Fruit fly (Drosophila melanogaster): ENCODE data around the gene CG34238.
A peak's percentile ranks its signal among the peaks of the same experiment; 100 is the strongest.

Gene CG34238

dm6 chr3L:10664511-10665062 is 38.3 kb downstream of the CG34238 start, which contains the start of gene simj:
Gene simj, plus strand, starts transcription at chr3L:10664739.
- TF ChIP-seq CG32121 (GFP tag; IDR thresholded peaks at IDR 0.05), result peak; percentile 71
- TF ChIP-seq Snoo (tag; optimal IDR thresholded peaks at IDR 0.05), result peak; percentile 52
- TF ChIP-seq EcR (GFP tag; optimal IDR thresholded peaks at IDR 0.05), result peak; percentile 22
- TF ChIP-seq Pif1B (GFP tag; optimal IDR thresholded peaks at IDR 0.05), result peak; percentile 34
- peak; percentile 52 for TF ChIP-seq CG15710 (tag; optimal IDR thresholded peaks at IDR 0.05)
- TF ChIP-seq gl (tag; optimal IDR thresholded peaks at IDR 0.05), result peak; percentile 41
- TF ChIP-seq CG4496 (GFP tag; IDR thresholded peaks at IDR 0.05), result peak; percentile 72
- no peak for TF ChIP-seq D1 (tag; optimal IDR thresholded peaks at IDR 0.05)
- 0 out of 2 replicates have a peak, but pooled peaks have one; percentile 35 for TF ChIP-seq rn (GFP tag; IDR thresholded peaks at IDR 0.05)
- TF ChIP-seq CG14655 (GFP tag; optimal IDR thresholded peaks at IDR 0.05), result peak; percentile 16
- TF ChIP-seq CG17806 (tag; optimal IDR thresholded peaks at IDR 0.05), result no peak
- peak; percentile 34 for TF ChIP-seq CG8301 (tag; optimal IDR thresholded peaks at IDR 0.05)
- TF ChIP-seq CG13204 (GFP tag; optimal IDR thresholded peaks at IDR 0.05), result peak; percentile 69
- TF ChIP-seq CG12605 (GFP tag; IDR thresholded peaks at IDR 0.05), result peak; percentile 62; the same call in 1 of the 2 replicates
- peak; percentile 40 for TF ChIP-seq CG8159 (tag; optimal IDR thresholded peaks at IDR 0.05)
- TF ChIP-seq CG34367 (tag; optimal IDR thresholded peaks at IDR 0.05), result peak; percentile 35
- TF ChIP-seq Pif1A (GFP tag; optimal IDR thresholded peaks at IDR 0.05), result peak; percentile 49
- TF ChIP-seq Ets98B (GFP tag; IDR thresholded peaks at IDR 0.05), result peak; percentile 69
- peak; percentile 76 for TF ChIP-seq fd96Ca (GFP tag; IDR thresholded peaks at IDR 0.05)
- TF ChIP-seq CG10348 (GFP tag; IDR thresholded peaks at IDR 0.05), result no peak
- peak; percentile 6 for TF ChIP-seq CG9948 (tag; optimal IDR thresholded peaks at IDR 0.05)

dm6 chr3L:10665433-10666150 is 39.3 kb downstream of the CG34238 start:
- TF ChIP-seq fd96Ca (GFP tag; IDR thresholded peaks at IDR 0.05) (peak; percentile 79), CG8159 (tag; optimal IDR thresholded peaks at IDR 0.05) (peak; percentile 99), CG14655 (GFP tag; optimal IDR thresholded peaks at IDR 0.05) (peak; percentile 99), Snoo (tag; optimal IDR thresholded peaks at IDR 0.05) (peak; percentile 98), rn (GFP tag; IDR thresholded peaks at IDR 0.05) (peak; percentile 93), Pif1A (GFP tag; optimal IDR thresholded peaks at IDR 0.05) (peak; percentile 97), CG13204 (GFP tag; optimal IDR thresholded peaks at IDR 0.05) (peak; percentile 96), CG17806 (tag; optimal IDR thresholded peaks at IDR 0.05) (peak; percentile 99), Pif1B (GFP tag; optimal IDR thresholded peaks at IDR 0.05) (peak; percentile 97), CG10348 (GFP tag; IDR thresholded peaks at IDR 0.05) (peak; percentile 83; the same call in 1 of the 2 replicates), gl (tag; optimal IDR thresholded peaks at IDR 0.05) (peak; percentile 97), CG34367 (tag; optimal IDR thresholded peaks at IDR 0.05) (peak; percentile 98), CG15710 (tag; optimal IDR thresholded peaks at IDR 0.05) (peak; percentile 99), CG32121 (GFP tag; IDR thresholded peaks at IDR 0.05) (peak; percentile 94), CG8301 (tag; optimal IDR thresholded peaks at IDR 0.05) (peak; percentile 99), EcR (GFP tag; optimal IDR thresholded peaks at IDR 0.05) (peak; percentile 68), CG4496 (GFP tag; IDR thresholded peaks at IDR 0.05) (peak; percentile 94), CG12605 (GFP tag; IDR thresholded peaks at IDR 0.05) (peak; percentile 94), D1 (tag; optimal IDR thresholded peaks at IDR 0.05) (peak; percentile 98), Ets98B (GFP tag; IDR thresholded peaks at IDR 0.05) (peak; percentile 91), CG9948 (tag; optimal IDR thresholded peaks at IDR 0.05) (peak; percentile 99)

dm6 chr3L:10666511-10667003 is 40.3 kb downstream of the CG34238 start:
- TF ChIP-seq rn (GFP tag; IDR thresholded peaks at IDR 0.05) (no peak), CG10348 (GFP tag; IDR thresholded peaks at IDR 0.05) (0 out of 2 replicates have a peak, but pooled peaks have one; percentile 7), CG8159 (tag; optimal IDR thresholded peaks at IDR 0.05) (no peak), CG15710 (tag; optimal IDR thresholded peaks at IDR 0.05) (no peak), CG34367 (tag; optimal IDR thresholded peaks at IDR 0.05) (no peak), Pif1B (GFP tag; optimal IDR thresholded peaks at IDR 0.05) (no peak), CG32121 (GFP tag; IDR thresholded peaks at IDR 0.05) (0 out of 2 replicates have a peak, but pooled peaks have one; percentile 50), Pif1A (GFP tag; optimal IDR thresholded peaks at IDR 0.05) (no peak), CG4496 (GFP tag; IDR thresholded peaks at IDR 0.05) (no peak), Ets98B (GFP tag; IDR thresholded peaks at IDR 0.05) (no peak), D1 (tag; optimal IDR thresholded peaks at IDR 0.05) (no peak), CG14655 (GFP tag; optimal IDR thresholded peaks at IDR 0.05) (no peak), fd96Ca (GFP tag; IDR thresholded peaks at IDR 0.05) (peak; percentile 41; the same call in 2 of the 3 replicates), CG13204 (GFP tag; optimal IDR thresholded peaks at IDR 0.05) (peak; percentile 61), CG8301 (tag; optimal IDR thresholded peaks at IDR 0.05) (no peak), EcR (GFP tag; optimal IDR thresholded peaks at IDR 0.05) (peak; percentile 2)

dm6 chr3L:10667341-10667740 is 41.0 kb downstream of the CG34238 start:
- TF ChIP-seq EcR (GFP tag; optimal IDR thresholded peaks at IDR 0.05), result no peak
- no peak for TF ChIP-seq fd96Ca (GFP tag; IDR thresholded peaks at IDR 0.05)
- no peak for TF ChIP-seq Ets98B (GFP tag; IDR thresholded peaks at IDR 0.05)
- no peak for TF ChIP-seq Snoo (tag; optimal IDR thresholded peaks at IDR 0.05)
- no peak for TF ChIP-seq CG17806 (tag; optimal IDR thresholded peaks at IDR 0.05)
- no peak for TF ChIP-seq rn (GFP tag; IDR thresholded peaks at IDR 0.05)
- TF ChIP-seq CG4496 (GFP tag; IDR thresholded peaks at IDR 0.05), result no peak
- no peak for TF ChIP-seq CG12605 (GFP tag; IDR thresholded peaks at IDR 0.05)
- no peak for TF ChIP-seq CG9948 (tag; optimal IDR thresholded peaks at IDR 0.05)
- no peak for TF ChIP-seq CG14655 (GFP tag; optimal IDR thresholded peaks at IDR 0.05)
- TF ChIP-seq CG34367 (tag; optimal IDR thresholded peaks at IDR 0.05), result no peak
- TF ChIP-seq D1 (tag; optimal IDR thresholded peaks at IDR 0.05), result no peak
- TF ChIP-seq gl (tag; optimal IDR thresholded peaks at IDR 0.05), result no peak
- no peak for TF ChIP-seq CG15710 (tag; optimal IDR thresholded peaks at IDR 0.05)
- no peak for TF ChIP-seq Pif1B (GFP tag; optimal IDR thresholded peaks at IDR 0.05)
- TF ChIP-seq CG10348 (GFP tag; IDR thresholded peaks at IDR 0.05), result no peak
- TF ChIP-seq CG8159 (tag; optimal IDR thresholded peaks at IDR 0.05), result no peak
